Worm (Caenorhabditis elegans) whole organism, L2 larva: ENCODE measurements around the gene rab-21.

ENCODE experiments used
- C34F6.9 ChIP-seq: fragments of 150-350 bp; optimal IDR thresholded peaks from 2 replicates; lab custom pipeline; 2014; ENCODE audit warnings: missing biosample characterization, missing genetic modification characterization
- F13H6.1 ChIP-seq: sonication (generic microtip); optimal IDR thresholded peaks from 2 replicates; lab custom pipeline; 2016; ENCODE audit warnings: missing genetic modification characterization, missing compliant biosample characterization
- R02D3.7 ChIP-seq: fragments of 150-350 bp; optimal IDR thresholded peaks from 2 replicates; lab custom pipeline; 2014; ENCODE audit warnings: missing biosample characterization, missing genetic modification characterization
- Y55F3AM.14 ChIP-seq: fragments of 200-800 bp; sonication (Bioruptor generic); optimal IDR thresholded peaks from 2 replicates; lab custom pipeline; 2018; ENCODE audit warnings: mild to moderate bottlenecking, missing genetic modification characterization, missing compliant biosample characterization
- ZK546.5 ChIP-seq: sonication (generic microtip); optimal IDR thresholded peaks from 2 replicates; lab custom pipeline; 2017; ENCODE audit warnings: missing biosample characterization, missing genetic modification characterization
- aly-2 ChIP-seq: fragments of 150-350 bp; optimal IDR thresholded peaks from 2 replicates; lab custom pipeline; 2014; ENCODE audit warnings: missing biosample characterization, missing genetic modification characterization
- ama-1 ChIP-seq: fragments of 150-350 bp; optimal IDR thresholded peaks from 2 replicates; lab custom pipeline; 2018; ENCODE audit warnings: inconsistent platforms
- blmp-1 ChIP-seq: sonication (generic microtip); optimal IDR thresholded peaks from 2 replicates; lab custom pipeline; 2017; ENCODE audit warnings: missing genetic modification characterization, mild to moderate bottlenecking, missing compliant biosample characterization, antibody characterized with exemption, moderate library complexity; ENCODE audit not compliant: insufficient read depth
- ceh-16 ChIP-seq: fragments of 150-350 bp; optimal IDR thresholded peaks from 2 replicates; lab custom pipeline; 2014; ENCODE audit warnings: missing biosample characterization, missing genetic modification characterization
- ceh-82 ChIP-seq: fragments of 150-350 bp; optimal IDR thresholded peaks from 2 replicates; lab custom pipeline; 2014; ENCODE audit warnings: missing biosample characterization, missing genetic modification characterization
- crh-2 ChIP-seq: sonication (generic microtip); optimal IDR thresholded peaks from 2 replicates; lab custom pipeline; 2017; ENCODE audit warnings: missing biosample characterization, missing genetic modification characterization
- dmd-4 ChIP-seq: sonication (generic microtip); optimal IDR thresholded peaks from 2 replicates; lab custom pipeline; 2017; ENCODE audit warnings: missing biosample characterization, missing genetic modification characterization
- egl-27 ChIP-seq: sonication (generic microtip); optimal IDR thresholded peaks from 3 replicates; lab custom pipeline; 2017; ENCODE audit warnings: missing biosample characterization, missing genetic modification reagents, missing genetic modification characterization
- elt-1 ChIP-seq: fragments of 150-350 bp; optimal IDR thresholded peaks from 2 replicates; lab custom pipeline; 2014; ENCODE audit warnings: missing biosample characterization, missing genetic modification characterization
- elt-3 ChIP-seq: sonication (generic microtip); optimal IDR thresholded peaks from 2 replicates; lab custom pipeline; 2017; ENCODE audit warnings: missing biosample characterization, missing genetic modification characterization
- fos-1 ChIP-seq: fragments of 150-350 bp; optimal IDR thresholded peaks from 2 replicates; lab custom pipeline; 2014; ENCODE audit warnings: missing biosample characterization, missing genetic modification characterization
- lin-11 ChIP-seq: fragments of 150-350 bp; sonication (generic microtip); optimal IDR thresholded peaks from 2 replicates; lab custom pipeline; 2014; ENCODE audit warnings: missing biosample characterization, missing genetic modification characterization, inconsistent platforms, mixed read lengths
- lin-13 ChIP-seq: fragments of 150-350 bp; optimal IDR thresholded peaks from 2 replicates; lab custom pipeline; 2014; ENCODE audit warnings: missing biosample characterization, missing genetic modification reagents, missing genetic modification characterization
- lin-39 ChIP-seq: fragments of 150-350 bp; optimal IDR thresholded peaks from 2 replicates; lab custom pipeline; 2014; ENCODE audit warnings: missing biosample characterization, missing genetic modification reagents, missing genetic modification characterization
- lsy-2 ChIP-seq, 2 experiments: fragments of 150-350 bp in 1 of 2; sonication (generic microtip) in 1 of 2; optimal IDR thresholded peaks; 2 replicates each; lab custom pipeline; 2014 to 2017; ENCODE audit warnings: missing biosample characterization in 2 of 2, missing genetic modification characterization in 2 of 2
- mab-5 ChIP-seq: fragments of 150-350 bp; optimal IDR thresholded peaks from 2 replicates; lab custom pipeline; 2014; ENCODE audit warnings: missing biosample characterization, missing genetic modification characterization
- mbf-1 ChIP-seq: sonication (generic microtip); optimal IDR thresholded peaks from 2 replicates; lab custom pipeline; 2017; ENCODE audit warnings: missing biosample characterization, missing genetic modification characterization
- mdl-1 ChIP-seq, 2 experiments: fragments of 150-350 bp in 1 of 2; sonication (generic microtip) in 1 of 2; optimal IDR thresholded peaks; 2 replicates each; lab custom pipeline; 2017; ENCODE audit warnings: missing biosample characterization in 2 of 2, missing genetic modification characterization in 2 of 2
- nhr-12 ChIP-seq: fragments of 150-350 bp; optimal IDR thresholded peaks from 2 replicates; lab custom pipeline; 2014; ENCODE audit warnings: missing biosample characterization, missing genetic modification characterization
- nhr-129 ChIP-seq: fragments of 150-350 bp; optimal IDR thresholded peaks from 2 replicates; lab custom pipeline; 2014; ENCODE audit warnings: missing biosample characterization, missing genetic modification characterization
- nhr-21 ChIP-seq: fragments of 150-350 bp; optimal IDR thresholded peaks from 2 replicates; lab custom pipeline; 2014; ENCODE audit warnings: missing biosample characterization, missing genetic modification characterization
- nhr-23 ChIP-seq: fragments of 150-350 bp; optimal IDR thresholded peaks from 2 replicates; lab custom pipeline; 2014; ENCODE audit warnings: missing biosample characterization, missing genetic modification reagents, missing genetic modification characterization
- nhr-237 ChIP-seq: fragments of 150-350 bp; optimal IDR thresholded peaks from 2 replicates; lab custom pipeline; 2014; ENCODE audit warnings: missing biosample characterization, missing genetic modification characterization
- nhr-25 ChIP-seq: fragments of 150-350 bp; sonication (generic microtip); optimal IDR thresholded peaks from 3 replicates; lab custom pipeline; 2014; ENCODE audit warnings: missing biosample characterization, missing genetic modification characterization
- nhr-6 ChIP-seq: fragments of 150-350 bp; optimal IDR thresholded peaks from 2 replicates; lab custom pipeline; 2014; ENCODE audit warnings: missing biosample characterization, missing genetic modification characterization
- peb-1 ChIP-seq: fragments of 150-350 bp; optimal IDR thresholded peaks from 2 replicates; lab custom pipeline; 2014; ENCODE audit warnings: missing biosample characterization, missing genetic modification characterization
- sem-4 ChIP-seq: fragments of 150-350 bp; optimal IDR thresholded peaks from 2 replicates; lab custom pipeline; 2014; ENCODE audit warnings: missing biosample characterization, missing genetic modification reagents, missing genetic modification characterization
- skn-1 ChIP-seq: sonication (generic microtip); optimal IDR thresholded peaks from 2 replicates; lab custom pipeline; 2017; ENCODE audit warnings: missing biosample characterization, missing genetic modification characterization
- sma-3 ChIP-seq: sonication (generic microtip); optimal IDR thresholded peaks from 2 replicates; lab custom pipeline; 2016; ENCODE audit warnings: missing genetic modification reagents, missing genetic modification characterization, missing compliant biosample characterization
- sma-9 ChIP-seq, 2 experiments: fragments of 150-350 bp in 1 of 2; sonication (generic microtip) in 1 of 2; optimal IDR thresholded peaks; 2 replicates each; lab custom pipeline; 2014 to 2016; ENCODE audit warnings: missing genetic modification characterization in 2 of 2, mild to moderate bottlenecking in 1 of 2, missing biosample characterization in 1 of 2, missing compliant biosample characterization in 1 of 2, missing genetic modification reagents in 1 of 2, moderate library complexity in 1 of 2
- snpc-4 ChIP-seq: fragments of 150-350 bp; optimal IDR thresholded peaks from 2 replicates; lab custom pipeline; 2014; ENCODE audit warnings: missing biosample characterization, missing genetic modification characterization
- unc-39 ChIP-seq: fragments of 150-350 bp; optimal IDR thresholded peaks from 2 replicates; lab custom pipeline; 2014; ENCODE audit warnings: missing biosample characterization, missing genetic modification characterization
- unc-55 ChIP-seq: fragments of 150-350 bp; sonication (generic microtip); optimal IDR thresholded peaks from 3 replicates; lab custom pipeline; 2014; ENCODE audit warnings: missing biosample characterization, missing genetic modification reagents, missing genetic modification characterization
- zag-1 ChIP-seq: fragments of 150-350 bp; optimal IDR thresholded peaks from 2 replicates; lab custom pipeline; 2014; ENCODE audit warnings: missing biosample characterization, missing genetic modification characterization
- ztf-1 ChIP-seq: fragments of 200-800 bp; sonication (Bioruptor generic); conservative IDR thresholded peaks from 2 replicates; pipeline ENCODE4 v1.3.6; 2022; ENCODE audit warnings: missing genetic modification characterization, missing compliant biosample characterization
- ztf-11 ChIP-seq: sonication (generic microtip); optimal IDR thresholded peaks from 2 replicates; lab custom pipeline; 2017; ENCODE audit warnings: missing biosample characterization, missing genetic modification characterization
- ztf-4 ChIP-seq: fragments of 150-350 bp; optimal IDR thresholded peaks from 2 replicates; lab custom pipeline; 2014; ENCODE audit warnings: missing biosample characterization, missing genetic modification characterization

The rab-21 gene

DNA sequence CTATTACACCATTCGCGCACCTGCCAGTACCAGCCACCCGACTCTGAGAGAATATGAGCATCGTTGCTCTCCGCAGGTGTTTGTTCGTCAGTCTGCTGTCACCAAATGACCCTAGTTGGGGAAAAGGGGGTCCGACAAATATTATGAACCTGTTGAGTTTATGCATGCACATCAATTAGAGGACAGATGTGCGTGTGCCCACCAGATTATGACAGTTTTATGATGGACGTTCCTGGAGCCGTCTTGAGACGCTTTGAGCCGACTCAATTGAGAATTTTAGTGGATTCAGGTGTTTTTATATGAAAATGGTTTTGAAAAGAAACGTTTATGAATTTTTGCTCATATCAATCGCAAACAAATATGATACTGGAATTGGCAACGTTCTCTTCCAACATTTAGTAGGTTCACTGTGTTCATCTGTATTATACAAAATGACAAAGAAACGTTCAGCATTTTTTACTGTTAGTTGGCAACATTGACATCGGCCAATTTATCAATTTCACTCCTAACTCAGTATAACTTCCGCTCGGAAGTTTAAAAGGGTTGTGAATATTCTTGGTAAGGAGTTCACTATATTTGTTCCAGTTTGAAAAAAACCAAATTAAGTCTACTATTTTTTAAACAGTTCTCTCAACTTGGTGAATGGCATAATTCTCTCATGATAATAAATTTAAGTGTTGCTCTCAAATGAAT, 32.6 kb upstream of the rab-21 start:
- no peak for TF ChIP-seq mab-5 (tag; lab: Kevin White, UChicago)
- no peak for TF ChIP-seq elt-3 (tag; lab: Kevin White, UChicago)
- TF ChIP-seq ztf-4 (tag; lab: Kevin White, UChicago), result peak; percentile 93
- no peak for TF ChIP-seq zag-1 (tag; lab: Kevin White, UChicago)
- TF ChIP-seq lin-39 (tag; lab: Kevin White, UChicago), result no peak
- no peak for TF ChIP-seq nhr-12 (tag; lab: Kevin White, UChicago)
- 0 out of 2 replicates have a peak, but pooled peaks have one; percentile 85 for TF ChIP-seq ztf-1
- peak; percentile 1 for TF ChIP-seq nhr-6 (tag; lab: Kevin White, UChicago)
- peak; percentile 76 for TF ChIP-seq sem-4 (tag; lab: Kevin White, UChicago)
- TF ChIP-seq nhr-23 (tag; lab: Kevin White, UChicago), result no peak
- TF ChIP-seq F13H6.1 (tag; lab: Kevin White, UChicago), result peak; percentile 48
- peak; percentile 73 for TF ChIP-seq sma-9 (GFP tag; optimal IDR thresholded peaks at IDR 0.05; lab: Kevin White, UChicago)
- no peak for TF ChIP-seq sma-9 (tag; optimal IDR thresholded peaks at IDR 0.05; lab: Kevin White, UChicago)
- TF ChIP-seq aly-2 (tag; lab: Kevin White, UChicago), result no peak
- TF ChIP-seq ceh-82 (tag; lab: Kevin White, UChicago), result no peak
- TF ChIP-seq dmd-4 (tag; lab: Kevin White, UChicago), result no peak
- TF ChIP-seq Y55F3AM.14 (GFP tag; lab: Kevin White, UChicago), result no peak
- TF ChIP-seq blmp-1 (tag; lab: Kevin White, UChicago), result no peak
- TF ChIP-seq ama-1 (lab: Kevin White, UChicago), result peak; percentile 96
- TF ChIP-seq nhr-129 (tag; lab: Kevin White, UChicago), result peak; percentile 75
- TF ChIP-seq lin-11, result peak; percentile 23
- TF ChIP-seq peb-1 (tag; lab: Kevin White, UChicago), result no peak
- TF ChIP-seq nhr-25 (tag; lab: Kevin White, UChicago), result peak; percentile 97
- peak; percentile 1 for TF ChIP-seq snpc-4
- no peak for TF ChIP-seq ztf-11
- no peak for TF ChIP-seq unc-55 (GFP tag; lab: Kevin White, UChicago)
- TF ChIP-seq mdl-1 (tag; optimal IDR thresholded peaks at IDR 0.05; lab: Kevin White, UChicago), result no peak
- no peak for TF ChIP-seq elt-1 (tag; lab: Kevin White, UChicago)
- TF ChIP-seq nhr-237 (tag; lab: Kevin White, UChicago), result no peak
- TF ChIP-seq sma-3 (GFP tag; lab: Kevin White, UChicago), result peak; percentile 69
- no peak for TF ChIP-seq unc-39 (tag; lab: Kevin White, UChicago)
- peak; percentile 82 for TF ChIP-seq nhr-21 (tag; lab: Kevin White, UChicago)
- TF ChIP-seq C34F6.9, result peak; percentile 25
- TF ChIP-seq skn-1, result no peak
- TF ChIP-seq crh-2 (tag; lab: Kevin White, UChicago), result peak; percentile 17
- no peak for TF ChIP-seq ZK546.5 (tag; lab: Kevin White, UChicago)
- TF ChIP-seq ceh-16, result no peak
- no peak for TF ChIP-seq egl-27 (tag; lab: Kevin White, UChicago)
- TF ChIP-seq lin-13 (GFP tag; lab: Kevin White, UChicago), result peak; percentile 51
- TF ChIP-seq lsy-2 (tag; optimal IDR thresholded peaks at IDR 0.05; lab: Kevin White, UChicago), result peak in 1 of 2 experiments; percentile 55
- no peak for TF ChIP-seq fos-1 (tag; lab: Kevin White, UChicago)
- TF ChIP-seq R02D3.7 (tag; lab: Kevin White, UChicago), result no peak
- TF ChIP-seq, all 48 proteins: peak for 17

DNA sequence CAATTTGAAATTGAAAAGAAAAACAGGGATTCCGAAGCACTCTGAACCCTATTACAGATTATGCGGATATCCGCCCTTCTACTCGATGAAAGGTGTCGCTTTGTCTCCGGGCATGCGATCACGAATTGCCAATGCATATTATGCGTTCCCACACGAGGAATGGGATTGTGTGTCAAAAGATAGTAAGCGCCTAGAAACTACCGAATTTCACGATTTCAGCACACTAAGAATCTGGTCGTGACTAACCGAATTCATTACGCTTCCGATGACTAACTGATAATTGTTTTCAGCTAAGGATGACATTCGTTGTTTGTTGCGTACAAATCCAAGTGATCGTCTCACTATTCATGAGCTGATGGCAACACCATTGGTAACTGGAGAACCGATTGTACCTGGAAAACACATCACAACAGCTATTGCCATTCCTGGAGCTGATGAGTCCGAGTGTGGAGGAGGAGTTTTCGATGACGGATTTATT, 31.5 kb upstream of the rab-21 start:
- TF ChIP-seq nhr-25 (tag; lab: Kevin White, UChicago) (peak; percentile 25), sem-4 (tag; lab: Kevin White, UChicago) (peak; percentile 56), ama-1 (lab: Kevin White, UChicago) (peak; percentile 52), mbf-1 (tag; lab: Kevin White, UChicago) (no peak)
